Comparison of ENCODE assay signal across 3 fruit fly cellular contexts in the genomic region with DNA sequence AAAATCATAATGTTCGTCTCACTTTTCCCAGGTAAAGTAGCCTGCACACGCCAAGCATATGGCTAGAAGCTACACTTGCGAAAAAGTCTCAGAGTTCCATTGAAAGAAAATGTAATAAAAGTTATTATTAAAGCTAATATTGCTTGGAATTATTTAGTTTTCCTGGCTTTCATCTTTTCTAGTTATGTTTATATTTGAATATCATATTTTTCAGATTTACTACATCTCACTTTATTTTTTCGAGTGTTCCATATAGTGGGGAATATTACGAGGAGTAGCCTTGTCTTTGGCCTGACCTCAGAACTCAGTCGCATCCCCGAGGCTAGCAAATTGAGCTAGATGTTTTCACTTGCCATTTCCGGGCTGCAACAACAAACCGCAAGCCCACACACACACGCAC.
TF ChIP-seq lines count a peak whose summit lies in the region.

No protein-coding gene starts in this region.

- no peak for TF ChIP-seq CTCF in whole organism, embryonic (GFP tag; optimal IDR thresholded peaks at IDR 0.05; lab: Kevin White, UChicago)

TF ChIP-seq in whole organism, embryonic, 481 proteins besides CTCF, POLR2A, EP300 and RAD21 (continues in another document):
- TF ChIP-seq CG32772 (GFP tag; IDR thresholded peaks at IDR 0.05; lab: Robert Waterston, UW) (peak; percentile 36; the same call in 1 of the 2 replicates), CG42726 (GFP tag; IDR thresholded peaks at IDR 0.05; lab: Robert Waterston, UW; ENCODE audit: partially characterized antibody) (no peak), pfk (GFP tag; optimal IDR thresholded peaks at IDR 0.05; lab: Kevin White, UChicago) (no peak), CG4424 (GFP tag; optimal IDR thresholded peaks at IDR 0.05; lab: Kevin White, UChicago) (no peak), Six4 (GFP tag; optimal IDR thresholded peaks at IDR 0.05; lab: Kevin White, UChicago) (no peak), CG31224 (GFP tag; IDR thresholded peaks at IDR 0.05; lab: Robert Waterston, UW) (no peak), pum (GFP tag; optimal IDR thresholded peaks at IDR 0.05; lab: Kevin White, UChicago) (no peak), CG7928 (GFP tag; optimal IDR thresholded peaks at IDR 0.05; lab: Kevin White, UChicago) (no peak), zen (tag; optimal IDR thresholded peaks at IDR 0.05; lab: Kevin White, UChicago) (peak; percentile 55), zfh2 (GFP tag; optimal IDR thresholded peaks at IDR 0.05; lab: Kevin White, UChicago) (no peak), gsb-n (tag; optimal IDR thresholded peaks at IDR 0.05; lab: Kevin White, UChicago) (no peak), Ada2b (GFP tag; IDR thresholded peaks at IDR 0.05; lab: Robert Waterston, UW) (0 out of 2 replicates have a peak, but pooled peaks have one; percentile 36), CG31441 (GFP tag; IDR thresholded peaks at IDR 0.05; lab: Robert Waterston, UW) (no peak), Scr (GFP tag; IDR thresholded peaks at IDR 0.05; lab: Robert Waterston, UW; ENCODE audit: partially characterized antibody) (no peak), CG14710 (tag; optimal IDR thresholded peaks at IDR 0.05; lab: Kevin White, UChicago) (peak; percentile 2), Antp (GFP tag; optimal IDR thresholded peaks at IDR 0.05; lab: Kevin White, UChicago) (no peak), CG18476 (GFP tag; optimal IDR thresholded peaks at IDR 0.05; lab: Kevin White, UChicago) (no peak), CG4854 (GFP tag; optimal IDR thresholded peaks at IDR 0.05; lab: Kevin White, UChicago) (no peak), CG17361 (GFP tag; IDR thresholded peaks at IDR 0.05; lab: Robert Waterston, UW) (no peak), nom (GFP tag; optimal IDR thresholded peaks at IDR 0.05; lab: Kevin White, UChicago) (no peak), CG14441 (GFP tag; IDR thresholded peaks at IDR 0.05; lab: Robert Waterston, UW) (0 out of 2 replicates have a peak, but pooled peaks have one; percentile 22), ab (GFP tag; optimal IDR thresholded peaks at IDR 0.05; lab: Kevin White, UChicago) (no peak), Camta (GFP tag; optimal IDR thresholded peaks at IDR 0.05; lab: Kevin White, UChicago) (no peak), CG9932 (GFP tag; IDR thresholded peaks at IDR 0.05; lab: Robert Waterston, UW) (0 out of 2 replicates have a peak, but pooled peaks have one; percentile 6), Hr78 (GFP tag; optimal IDR thresholded peaks at IDR 0.05; lab: Kevin White, UChicago) (no peak), ftz-f1 (GFP tag; optimal IDR thresholded peaks at IDR 0.05; lab: Kevin White, UChicago) (no peak), bsh (GFP tag; optimal IDR thresholded peaks at IDR 0.05; lab: Kevin White, UChicago) (peak in 1 of 2 experiments; percentile 24), phol (tag; optimal IDR thresholded peaks at IDR 0.05; lab: Kevin White, UChicago) (peak; percentile 28)

TF ChIP-seq in whole organism, prepupa, 60 proteins besides CTCF, POLR2A, EP300 and RAD21:
- no peak for TF ChIP-seq dac (GFP tag; optimal IDR thresholded peaks at IDR 0.05; lab: Kevin White, UChicago)
- no peak for TF ChIP-seq Blimp-1 (GFP tag; optimal IDR thresholded peaks at IDR 0.05; lab: Kevin White, UChicago)
- no peak for TF ChIP-seq net (GFP tag; optimal IDR thresholded peaks at IDR 0.05; lab: Kevin White, UChicago)
- TF ChIP-seq lz (GFP tag; optimal IDR thresholded peaks at IDR 0.05; lab: Kevin White, UChicago) = no peak
- TF ChIP-seq Hr39 (GFP tag; optimal IDR thresholded peaks at IDR 0.05; lab: Kevin White, UChicago) = no peak
- no peak for TF ChIP-seq Lpt (GFP tag; optimal IDR thresholded peaks at IDR 0.05; lab: Kevin White, UChicago)
- peak; percentile 12 for TF ChIP-seq svp (GFP tag; lab: Kevin White, UChicago)
- no peak for TF ChIP-seq Eip93F (GFP tag; optimal IDR thresholded peaks at IDR 0.05; lab: Kevin White, UChicago)
- 0 out of 3 replicates have a peak, but pooled peaks have one; percentile 25 for TF ChIP-seq eg (GFP tag; IDR thresholded peaks at IDR 0.05; lab: Robert Waterston, UW)
- TF ChIP-seq Hr4 (GFP tag; optimal IDR thresholded peaks at IDR 0.05; lab: Kevin White, UChicago) = no peak
- TF ChIP-seq CG6792 (GFP tag; optimal IDR thresholded peaks at IDR 0.05; lab: Kevin White, UChicago) = no peak

TF ChIP-seq in whole organism, pupa, 21 proteins besides CTCF, POLR2A, EP300 and RAD21:
- TF ChIP-seq gl (tag; optimal IDR thresholded peaks at IDR 0.05; lab: Kevin White, UChicago) = no peak
- TF ChIP-seq CG8301 (tag; optimal IDR thresholded peaks at IDR 0.05; lab: Kevin White, UChicago) = no peak
- TF ChIP-seq CG17806 (tag; optimal IDR thresholded peaks at IDR 0.05; lab: Kevin White, UChicago) = peak; percentile 17
- peak; percentile 6 for TF ChIP-seq CG8159 (tag; optimal IDR thresholded peaks at IDR 0.05; lab: Kevin White, UChicago)
- TF ChIP-seq CG13204 (GFP tag; optimal IDR thresholded peaks at IDR 0.05; lab: Kevin White, UChicago) = no peak
- TF ChIP-seq CG32121 (GFP tag; IDR thresholded peaks at IDR 0.05; lab: Robert Waterston, UW) = no peak
- no peak for TF ChIP-seq EcR (GFP tag; optimal IDR thresholded peaks at IDR 0.05; lab: Kevin White, UChicago)
- TF ChIP-seq CG10348 (GFP tag; IDR thresholded peaks at IDR 0.05; lab: Robert Waterston, UW) = no peak
- TF ChIP-seq CG9948 (tag; optimal IDR thresholded peaks at IDR 0.05; lab: Kevin White, UChicago) = no peak
- no peak for TF ChIP-seq Pif1B (GFP tag; optimal IDR thresholded peaks at IDR 0.05; lab: Kevin White, UChicago)
- peak; percentile 52; the same call in 1 of the 3 replicates for TF ChIP-seq CG4496 (GFP tag; IDR thresholded peaks at IDR 0.05; lab: Robert Waterston, UW)
TF ChIP-seq in whole organism, pupa: peak in this region for 3.

Comparison
In these comparisons a context has a peak if more than half of its experiments do, and no peak if none do; other contexts are left out.
1. Of the 7 proteins assayed by ChIP-seq in both whole organism, embryonic and whole organism, prepupa: peak only in whole organism, embryonic: Blimp-1; only in whole organism, prepupa: none; in both: none; in neither: 6.